Worm (Caenorhabditis elegans): Measurements from ENCODE around the gene T16G12.3.
"Not testable (repeated sequence)": the region's sequence is repeated elsewhere in the genome, so short reads cannot be mapped to it uniquely, and the experiment has no call there.

Gene T16G12.3

ce11 chrIII:10050321-10050720, at the start of gene T16G12.3:
Gene T16G12.3 (plus strand): TSS chrIII:10050621.
- not testable (repeated sequence) for TF ChIP-seq Y48G9A.11, madf-5, lin-38 (GFP tag; IDR thresholded peaks at IDR 0.05)

- TF ChIP-seq mdt-29 (GFP tag; IDR thresholded peaks at IDR 0.05) = no peak
- TF ChIP-seq daf-16 (GFP tag; optimal IDR thresholded peaks at IDR 0.05) = no peak
- TF ChIP-seq daf-16 (tag; optimal IDR thresholded peaks at IDR 0.05) = peak; percentile 32
- peak; percentile 19 for TF ChIP-seq nhr-6 (tag; optimal IDR thresholded peaks at IDR 0.05)
- peak; percentile 7 for TF ChIP-seq pqm-1 (tag; optimal IDR thresholded peaks at IDR 0.05)
Measured at ce11 chrIII:10001060-10001459, 49.4 kb upstream of the T16G12.3 start, which contains the start of gene C05B5.5. Gene C05B5.5 (plus strand): TSS chrIII:10001360.

ce11 chrIII:10004213-10004612, 46.2 kb upstream of the T16G12.3 start, which contains the start of gene C05B5.11:
Gene C05B5.11 (plus strand): TSS chrIII:10004513.
- TF ChIP-seq rbr-2 (tag; optimal IDR thresholded peaks at IDR 0.05) = no peak
- TF ChIP-seq mxl-3 (GFP tag; optimal IDR thresholded peaks at IDR 0.05) = no peak
- TF ChIP-seq zag-1 (tag; optimal IDR thresholded peaks at IDR 0.05) = no peak
- no peak for TF ChIP-seq daf-19 (GFP tag; conservative IDR thresholded peaks at IDR 0.05)
- no peak for TF ChIP-seq attf-4 (tag; optimal IDR thresholded peaks at IDR 0.05)
- no peak for TF ChIP-seq ama-1 (optimal IDR thresholded peaks at IDR 0.05)
- TF ChIP-seq mdt-29 (GFP tag; IDR thresholded peaks at IDR 0.05) = no peak
- TF ChIP-seq dmd-9 (GFP tag; IDR thresholded peaks at IDR 0.05) = no peak
- TF ChIP-seq saeg-2 (GFP tag; IDR thresholded peaks at IDR 0.05) = no peak
- no peak for TF ChIP-seq F10B5.3 (tag; optimal IDR thresholded peaks at IDR 0.05)
- no peak for TF ChIP-seq aha-1 (tag)
- no peak for TF ChIP-seq lin-29 (GFP tag; IDR thresholded peaks at IDR 0.05)
- no peak for TF ChIP-seq nhr-237 (tag; optimal IDR thresholded peaks at IDR 0.05)
- no peak for TF ChIP-seq lsy-2 (tag; optimal IDR thresholded peaks at IDR 0.05)
- no peak for TF ChIP-seq egl-27 (tag; optimal IDR thresholded peaks at IDR 0.05)
- TF ChIP-seq zip-2 (tag; optimal IDR thresholded peaks at IDR 0.05) = no peak
- TF ChIP-seq hif-1 (tag; optimal IDR thresholded peaks at IDR 0.05) = no peak

ce11 chrIII:10006734-10007348, 43.6 kb upstream of the T16G12.3 start, which contains the start of gene C05B5.8:
Gene C05B5.8 (minus strand): TSS chrIII:10006784.
- TF ChIP-seq spr-3 (GFP tag; optimal IDR thresholded peaks at IDR 0.05) (no peak), nhr-77 (tag; optimal IDR thresholded peaks at IDR 0.05) (no peak), aha-1 (tag) (peak; percentile 60), duxl-1 (tag; optimal IDR thresholded peaks at IDR 0.05; ENCODE audit: poor library complexity) (no peak), snpc-4 (tag; optimal IDR thresholded peaks at IDR 0.05) (no peak), unc-62 (GFP tag; optimal IDR thresholded peaks at IDR 0.05 in 1 of 2) (peak in 1 of 2 experiments; percentile 79), unc-62 (tag; optimal IDR thresholded peaks at IDR 0.05) (no peak), D1046.2 (GFP tag; IDR thresholded peaks at IDR 0.05) (no peak), egl-43 (GFP tag; IDR thresholded peaks at IDR 0.05) (no peak), ceh-62 (tag; optimal IDR thresholded peaks at IDR 0.05) (no peak), zfp-3 (GFP tag; conservative IDR thresholded peaks at IDR 0.05) (no peak), cey-2 (tag; optimal IDR thresholded peaks at IDR 0.05; ENCODE audit: borderline replicate concordance, insufficient read depth) (peak; percentile 50), T20F7.1 (GFP tag; optimal IDR thresholded peaks at IDR 0.05) (no peak), ces-1 (GFP tag; optimal IDR thresholded peaks at IDR 0.05) (no peak), nhr-76 (tag; optimal IDR thresholded peaks at IDR 0.05) (no peak), lin-29 (GFP tag; IDR thresholded peaks at IDR 0.05) (no peak), F44E2.7 (GFP tag; IDR thresholded peaks at IDR 0.05) (no peak), Y75B8A.6 (GFP tag; IDR thresholded peaks at IDR 0.05) (no peak), hlh-30 (tag; optimal IDR thresholded peaks at IDR 0.05; ENCODE audit: insufficient read depth) (peak; percentile 14), ctbp-1 (GFP tag; IDR thresholded peaks at IDR 0.05) (no peak), ztf-7 (tag; optimal IDR thresholded peaks at IDR 0.05) (no peak), daf-8 (GFP tag; IDR thresholded peaks at IDR 0.05) (no peak), daf-16 (GFP tag; optimal IDR thresholded peaks at IDR 0.05) (no peak), daf-16 (tag; optimal IDR thresholded peaks at IDR 0.05) (no peak)

Data from whole organism, L4 larva.